Worm (Caenorhabditis elegans): ENCODE data around the gene age-1.

Gene age-1

DNA sequence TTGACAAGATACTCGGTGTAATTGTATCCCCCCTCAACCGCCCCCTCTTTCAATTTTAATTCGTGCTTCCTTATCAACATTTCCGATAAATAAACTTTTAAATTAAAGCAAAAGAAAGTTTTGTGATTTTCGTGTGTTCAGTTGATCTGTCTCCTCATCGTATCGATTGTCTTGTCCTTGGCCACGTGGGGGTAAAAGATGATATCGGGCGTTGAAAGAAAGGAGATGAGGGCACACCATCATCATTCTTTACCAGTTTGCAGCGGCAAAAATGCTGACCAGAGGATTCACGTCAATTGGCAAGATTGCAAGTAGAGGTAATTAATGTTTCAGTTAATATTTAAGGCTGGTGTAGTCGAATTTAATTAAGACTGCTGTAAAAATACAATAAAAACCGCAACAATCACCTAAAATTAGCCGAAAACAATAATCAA lies 20.4 kb upstream of the age-1 start, which contains the start of gene F54D5.7:
TSS of gene F54D5.7 (plus strand) at position 264 of the 434 bp plus-strand sequence.
- TF ChIP-seq flt-1 (GFP tag; IDR thresholded peaks at IDR 0.05) (0 out of 2 replicates have a peak, but pooled peaks have one; percentile 13), klf-2 (GFP tag; conservative IDR thresholded peaks at IDR 0.05) (no peak)

DNA sequence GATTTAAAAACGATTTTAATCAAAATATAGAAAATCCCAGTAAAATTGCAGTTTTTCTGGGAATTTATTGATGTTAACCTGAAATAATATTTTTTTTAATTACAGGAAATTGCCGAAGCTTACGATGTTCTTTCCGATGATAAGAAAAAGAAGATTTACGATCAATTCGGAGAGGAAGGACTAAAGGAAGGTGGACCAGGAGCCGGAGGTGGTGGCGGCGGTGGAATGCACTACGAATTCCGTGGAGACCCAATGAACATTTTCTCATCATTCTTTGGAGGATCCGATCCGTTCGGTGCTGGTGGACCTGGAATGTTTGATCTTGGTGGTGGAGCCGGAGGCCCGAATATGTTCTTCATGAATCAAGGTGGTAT lies 19.1 kb upstream of the age-1 start:
- no peak for TF ChIP-seq cog-1 (tag; optimal IDR thresholded peaks at IDR 0.05)
- no peak for TF ChIP-seq T22C8.4 (GFP tag; IDR thresholded peaks at IDR 0.05)
- no peak for TF ChIP-seq ztf-23 (GFP tag; IDR thresholded peaks at IDR 0.05)
- TF ChIP-seq ztf-29 (GFP tag; IDR thresholded peaks at IDR 0.05): no peak
- TF ChIP-seq ref-1 (GFP tag; conservative IDR thresholded peaks at IDR 0.05): no peak
- no peak for TF ChIP-seq klf-2 (GFP tag; conservative IDR thresholded peaks at IDR 0.05)
- no peak for TF ChIP-seq tab-1 (GFP tag; IDR thresholded peaks at IDR 0.05)
- no peak for TF ChIP-seq flt-1 (GFP tag; IDR thresholded peaks at IDR 0.05)
- TF ChIP-seq med-1 (GFP tag; optimal IDR thresholded peaks at IDR 0.05; ENCODE audit: insufficient read depth): no peak

DNA sequence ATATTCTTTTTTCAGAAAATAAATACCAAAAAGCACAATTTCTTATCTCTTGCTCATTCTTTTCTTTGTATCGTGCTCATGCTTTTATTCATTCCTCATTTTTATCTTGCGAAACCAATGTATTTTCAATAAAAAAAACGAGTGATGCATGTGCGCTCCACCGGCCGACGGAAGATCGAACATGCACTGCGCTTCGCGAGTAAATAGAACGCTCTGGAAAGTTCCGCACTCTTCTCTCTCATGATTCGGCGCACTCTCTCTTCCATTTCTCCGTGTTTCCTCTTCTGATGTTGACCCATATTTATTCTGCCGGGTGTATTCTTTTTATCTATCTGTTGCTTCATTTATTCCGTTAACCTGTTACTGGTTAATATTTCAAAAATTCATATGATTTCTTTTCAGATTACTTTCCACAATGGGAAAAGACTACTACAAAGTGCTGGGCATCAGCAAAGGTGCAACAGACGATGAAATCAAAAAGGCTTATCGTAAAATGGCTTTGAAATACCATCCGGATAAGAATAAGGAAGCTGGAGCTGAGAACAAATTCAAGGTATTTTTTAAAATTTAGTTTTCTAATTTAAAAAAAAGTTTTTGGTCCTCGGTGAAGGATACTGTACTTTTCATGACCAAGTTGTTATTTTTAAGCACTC lies 18.6 kb upstream of the age-1 start, which contains the start of gene dnj-13:
TSS of gene dnj-13 (plus strand) at position 403 of the 653 bp plus-strand sequence.
- TF ChIP-seq ztf-29 (GFP tag; IDR thresholded peaks at IDR 0.05) (no peak), ref-1 (GFP tag; conservative IDR thresholded peaks at IDR 0.05) (no peak), ztf-23 (GFP tag; IDR thresholded peaks at IDR 0.05) (peak; percentile 76), tab-1 (GFP tag; IDR thresholded peaks at IDR 0.05) (peak; percentile 49; the same call in 1 of the 2 replicates), med-1 (GFP tag; optimal IDR thresholded peaks at IDR 0.05; ENCODE audit: insufficient read depth) (no peak), T22C8.4 (GFP tag; IDR thresholded peaks at IDR 0.05) (peak; percentile 49; the same call in 1 of the 2 replicates), cog-1 (tag; optimal IDR thresholded peaks at IDR 0.05) (peak; percentile 88), flt-1 (GFP tag; IDR thresholded peaks at IDR 0.05) (peak; percentile 87), klf-2 (GFP tag; conservative IDR thresholded peaks at IDR 0.05) (no peak)

DNA sequence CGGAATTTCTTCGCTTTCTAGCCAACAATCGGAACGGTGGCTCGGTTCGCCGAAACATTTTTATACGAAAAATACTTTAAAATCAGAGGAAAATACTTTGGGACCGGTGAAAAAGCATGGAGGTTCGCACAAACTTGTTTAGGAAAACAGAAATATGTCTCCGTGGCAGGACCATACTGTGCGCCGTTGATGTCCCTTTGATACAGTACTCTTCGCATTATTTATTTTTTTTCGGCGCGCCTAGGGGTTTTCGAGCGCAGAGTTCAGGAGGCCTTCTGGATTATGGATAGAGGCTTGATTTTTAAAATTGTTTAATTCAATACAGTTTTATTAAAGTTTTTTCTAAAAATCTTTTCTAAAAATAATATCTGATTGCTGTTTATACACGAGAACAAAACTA lies 17.9 kb upstream of the age-1 start, which contains the start of gene F54D5.9:
TSS of gene F54D5.9 (minus strand) at position 115 of the 400 bp plus-strand sequence.
- TF ChIP-seq flt-1 (GFP tag; IDR thresholded peaks at IDR 0.05): no peak
- TF ChIP-seq ref-1 (GFP tag; conservative IDR thresholded peaks at IDR 0.05): no peak
- TF ChIP-seq ztf-23 (GFP tag; IDR thresholded peaks at IDR 0.05): no peak
- no peak for TF ChIP-seq T22C8.4 (GFP tag; IDR thresholded peaks at IDR 0.05)
- no peak for TF ChIP-seq klf-2 (GFP tag; conservative IDR thresholded peaks at IDR 0.05)
- TF ChIP-seq ztf-29 (GFP tag; IDR thresholded peaks at IDR 0.05): no peak
- no peak for TF ChIP-seq med-1 (GFP tag; optimal IDR thresholded peaks at IDR 0.05; ENCODE audit: insufficient read depth)
- TF ChIP-seq tab-1 (GFP tag; IDR thresholded peaks at IDR 0.05): no peak
- TF ChIP-seq cog-1 (tag; optimal IDR thresholded peaks at IDR 0.05): no peak

DNA sequence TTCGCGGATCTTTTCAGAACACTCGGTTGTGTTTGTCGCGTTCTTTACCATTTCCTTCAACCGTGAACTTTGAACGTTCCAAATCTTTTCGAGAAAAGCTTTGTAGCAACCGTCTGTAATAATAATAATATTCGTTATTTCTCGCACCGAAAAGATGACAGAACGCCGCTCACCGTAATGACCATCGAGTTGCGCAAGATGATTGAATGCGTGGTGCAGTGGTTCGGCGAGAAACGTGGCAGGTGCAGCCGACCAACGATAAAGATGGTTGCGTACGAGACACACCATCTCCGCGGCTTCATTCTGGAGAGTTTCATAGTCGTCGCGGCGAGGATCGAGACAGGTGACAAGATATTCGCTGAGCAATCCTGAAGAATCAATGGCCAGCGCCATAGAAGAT lies 16.1 kb upstream of the age-1 start:
- no peak for TF ChIP-seq med-1 (GFP tag; optimal IDR thresholded peaks at IDR 0.05; ENCODE audit: insufficient read depth)

DNA sequence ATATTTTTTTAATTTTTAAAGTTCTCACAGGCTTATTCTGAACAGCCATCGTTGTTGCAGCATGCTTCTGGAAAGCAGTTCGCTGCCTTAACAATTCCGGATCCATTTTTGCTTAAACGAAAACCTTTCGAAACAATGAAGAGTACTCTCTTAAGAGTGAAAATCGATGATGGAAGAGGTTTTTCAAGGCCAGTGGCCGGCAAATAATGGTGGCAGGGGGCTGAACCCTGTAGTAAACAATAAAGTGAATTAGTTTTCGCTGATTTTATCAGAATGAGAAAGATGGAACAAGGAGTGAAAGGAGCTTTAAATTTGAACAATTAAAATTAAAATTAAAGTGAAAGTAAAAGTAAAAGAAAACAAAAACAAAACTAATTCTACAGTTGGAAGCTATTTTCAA lies 15.5 kb upstream of the age-1 start, which contains the start of gene gtf-2E2:
TSS of gene gtf-2E2 (minus strand) at position 111 of the 400 bp plus-strand sequence.
- TF ChIP-seq klf-2 (GFP tag; conservative IDR thresholded peaks at IDR 0.05) (no peak), tab-1 (GFP tag; IDR thresholded peaks at IDR 0.05) (no peak), cog-1 (tag; optimal IDR thresholded peaks at IDR 0.05) (no peak), ztf-29 (GFP tag; IDR thresholded peaks at IDR 0.05) (no peak), ztf-23 (GFP tag; IDR thresholded peaks at IDR 0.05) (no peak), med-1 (GFP tag; optimal IDR thresholded peaks at IDR 0.05; ENCODE audit: insufficient read depth) (no peak), T22C8.4 (GFP tag; IDR thresholded peaks at IDR 0.05) (peak; percentile 62)

DNA sequence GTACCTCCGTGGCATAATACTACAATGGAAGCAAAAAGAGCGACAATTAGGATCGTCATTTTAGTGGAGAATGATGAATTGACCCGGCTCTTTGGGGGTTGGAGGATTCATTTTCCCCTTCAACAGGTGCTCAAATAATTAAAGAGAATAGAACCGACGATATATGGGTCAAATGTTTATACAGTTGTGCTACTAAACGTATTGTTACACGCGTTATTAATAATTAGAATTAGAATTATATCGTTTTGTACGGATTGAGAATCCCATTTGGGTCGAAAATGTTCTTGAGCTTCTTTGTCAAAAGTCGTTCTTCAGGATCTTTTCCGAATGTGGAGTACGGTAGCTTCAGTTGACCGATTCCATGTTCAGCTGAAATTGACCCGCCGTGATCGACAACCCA lies 11.9 kb upstream of the age-1 start, which contains the start of gene Y62F5A.9:
TSS of gene Y62F5A.9 (minus strand) at position 101 of the 400 bp plus-strand sequence.
- TF ChIP-seq flt-1 (GFP tag; IDR thresholded peaks at IDR 0.05) (no peak), med-1 (GFP tag; optimal IDR thresholded peaks at IDR 0.05; ENCODE audit: insufficient read depth) (no peak), cog-1 (tag; optimal IDR thresholded peaks at IDR 0.05) (no peak), tab-1 (GFP tag; IDR thresholded peaks at IDR 0.05) (no peak), ztf-29 (GFP tag; IDR thresholded peaks at IDR 0.05) (no peak), ztf-23 (GFP tag; IDR thresholded peaks at IDR 0.05) (no peak), klf-2 (GFP tag; conservative IDR thresholded peaks at IDR 0.05) (no peak), T22C8.4 (GFP tag; IDR thresholded peaks at IDR 0.05) (no peak), ref-1 (GFP tag; conservative IDR thresholded peaks at IDR 0.05) (no peak)

DNA sequence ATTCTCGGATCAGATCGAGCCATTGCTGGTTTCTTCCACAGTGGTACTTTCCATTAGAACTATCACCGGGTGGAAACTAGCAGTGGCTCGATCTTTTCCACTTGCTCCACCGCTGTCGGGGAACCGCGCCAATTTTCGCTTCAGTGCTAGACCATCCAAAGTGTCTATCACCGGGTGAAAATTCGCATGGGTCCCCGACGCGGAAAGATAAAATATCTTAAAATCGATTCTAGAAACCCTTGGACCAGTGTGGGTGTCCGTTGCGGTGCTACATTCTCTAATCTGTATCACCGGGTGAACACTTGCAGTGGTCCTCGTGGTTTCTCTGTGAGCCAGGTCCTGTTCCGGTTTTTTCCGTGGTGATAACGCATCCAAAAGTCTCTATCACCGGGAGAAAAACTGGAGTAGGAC lies 10.8 kb upstream of the age-1 start:
- TF ChIP-seq flt-1 (GFP tag; IDR thresholded peaks at IDR 0.05) (peak; percentile 76), T22C8.4 (GFP tag; IDR thresholded peaks at IDR 0.05) (peak; percentile 45; the same call in 1 of the 2 replicates), ztf-29 (GFP tag; IDR thresholded peaks at IDR 0.05) (no peak)

DNA sequence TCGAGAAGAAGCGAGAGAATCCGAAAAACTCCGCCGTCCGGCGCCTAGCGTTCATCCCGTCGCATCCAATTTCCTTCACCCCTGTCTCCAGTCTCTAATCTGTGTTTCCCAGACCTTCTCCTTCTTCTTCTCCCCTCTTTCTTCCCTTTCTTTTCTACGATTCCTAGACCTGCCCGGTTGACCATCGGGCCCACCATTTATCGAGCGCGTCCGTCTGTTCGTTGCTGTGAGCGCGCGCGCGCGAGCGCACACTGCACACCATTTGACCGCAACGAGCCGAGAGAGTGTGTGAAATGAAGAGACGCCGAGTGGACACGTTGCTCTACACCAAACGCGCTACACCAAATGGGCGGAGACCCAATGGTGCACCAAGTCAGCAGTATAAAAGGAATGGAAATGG lies 10.3 kb upstream of the age-1 start:
- no peak for TF ChIP-seq ref-1 (GFP tag; conservative IDR thresholded peaks at IDR 0.05)
- 0 out of 2 replicates have a peak, but pooled peaks have one; percentile 18 for TF ChIP-seq ztf-23 (GFP tag; IDR thresholded peaks at IDR 0.05)
- no peak for TF ChIP-seq T22C8.4 (GFP tag; IDR thresholded peaks at IDR 0.05)

DNA sequence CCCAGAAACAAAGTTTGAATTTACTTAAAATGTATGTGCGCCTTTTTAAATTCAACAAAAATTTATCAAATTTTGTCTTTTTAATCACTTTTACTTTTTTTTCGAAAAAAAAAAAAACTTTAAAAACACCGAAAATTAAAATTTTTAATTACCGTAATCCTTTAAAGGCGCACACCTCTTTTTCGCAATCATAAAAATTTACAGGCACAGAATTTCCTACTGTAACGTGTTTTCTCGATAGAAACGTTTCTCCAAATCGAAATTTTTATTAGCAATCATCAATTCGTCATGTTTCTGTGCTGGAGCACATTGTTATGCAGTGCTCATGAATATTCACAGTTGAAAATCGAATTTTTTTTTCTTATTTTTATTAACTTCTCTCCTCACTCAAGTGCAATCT lies 9.7 kb upstream of the age-1 start:
- no peak for TF ChIP-seq cog-1 (tag; optimal IDR thresholded peaks at IDR 0.05)
- TF ChIP-seq tab-1 (GFP tag; IDR thresholded peaks at IDR 0.05): no peak
- TF ChIP-seq ztf-29 (GFP tag; IDR thresholded peaks at IDR 0.05): no peak
- no peak for TF ChIP-seq T22C8.4 (GFP tag; IDR thresholded peaks at IDR 0.05)
- TF ChIP-seq flt-1 (GFP tag; IDR thresholded peaks at IDR 0.05): no peak
- no peak for TF ChIP-seq ztf-23 (GFP tag; IDR thresholded peaks at IDR 0.05)
- TF ChIP-seq klf-2 (GFP tag; conservative IDR thresholded peaks at IDR 0.05): no peak
- TF ChIP-seq med-1 (GFP tag; optimal IDR thresholded peaks at IDR 0.05; ENCODE audit: insufficient read depth): no peak
- no peak for TF ChIP-seq ref-1 (GFP tag; conservative IDR thresholded peaks at IDR 0.05)

All from whole organism, midembryonic.